Fruit fly (Drosophila melanogaster) whole organism, wandering third instar larva: Measurements from ENCODE around the gene CG13010.

Source experiments
- Abd-B ChIP-seq: fragments of >200 bp; optimal IDR thresholded peaks from 2 replicates; lab custom pipeline; 2017; ENCODE audit warnings: missing biosample characterization, missing genetic modification characterization
- CG9705 ChIP-seq: fragments of 200-800 bp; sonication (Bioruptor generic); optimal IDR thresholded peaks from 2 replicates; lab custom pipeline; 2018; ENCODE audit warnings: missing biosample characterization, mild to moderate bottlenecking, missing genetic modification characterization
- CrebA ChIP-seq: fragments of 200-800 bp; sonication (Bioruptor generic); optimal IDR thresholded peaks from 2 replicates; lab custom pipeline; 2016; ENCODE audit warnings: missing biosample characterization, mild to moderate bottlenecking, missing genetic modification characterization, borderline replicate concordance
- Dfd ChIP-seq: fragments of >200 bp; optimal IDR thresholded peaks from 2 replicates; lab custom pipeline; 2017; ENCODE audit warnings: missing biosample characterization, missing genetic modification characterization
- GATAd ChIP-seq: sonication (Bioruptor generic); optimal IDR thresholded peaks from 2 replicates; lab custom pipeline; 2016; ENCODE audit warnings: missing biosample characterization, missing genetic modification characterization
- HLH106 ChIP-seq: fragments of 200-800 bp; optimal IDR thresholded peaks from 3 replicates; lab custom pipeline; 2019; ENCODE audit warnings: missing biosample characterization, mild to moderate bottlenecking, missing genetic modification characterization, moderate library complexity
- Hnf4 ChIP-seq: fragments of 200-800 bp; sonication (Bioruptor generic); optimal IDR thresholded peaks from 2 replicates; lab custom pipeline; 2016; ENCODE audit warnings: missing biosample characterization, mild to moderate bottlenecking, missing genetic modification characterization
- Hr78 ChIP-seq: fragments of >200 bp; optimal IDR thresholded peaks from 2 replicates; lab custom pipeline; 2017; ENCODE audit warnings: missing biosample characterization, missing genetic modification characterization
- Hr83 ChIP-seq: fragments of 200-300 bp; sonication (Bioruptor generic); optimal IDR thresholded peaks from 2 replicates; lab custom pipeline; 2016; ENCODE audit warnings: missing biosample characterization, mild to moderate bottlenecking, missing genetic modification characterization, moderate library complexity; ENCODE audit not compliant: poor library complexity, severe bottlenecking
- Jra ChIP-seq: sonication (Bioruptor generic); optimal IDR thresholded peaks from 2 replicates; lab custom pipeline; 2016; ENCODE audit warnings: missing biosample characterization, missing genetic modification characterization
- Myc ChIP-seq: fragments of >200 bp; optimal IDR thresholded peaks from 2 replicates; lab custom pipeline; 2017
- N ChIP-seq: fragments of >200 bp; optimal IDR thresholded peaks from 2 replicates; lab custom pipeline; 2018; ENCODE audit warnings: missing biosample characterization, missing external identifiers, missing genetic modification characterization
- OdsH ChIP-seq: fragments of 200-800 bp; sonication (Bioruptor generic); optimal IDR thresholded peaks from 2 replicates; lab custom pipeline; 2016; ENCODE audit warnings: missing biosample characterization, mild to moderate bottlenecking, missing genetic modification characterization
- Rel ChIP-seq, 2 experiments: fragments of 200-800 bp; sonication (Bioruptor generic) in 1 of 2; optimal IDR thresholded peaks; 2 replicates in 1 of 2; 3 replicates in 1 of 2; lab custom pipeline; 2016 to 2019; ENCODE audit warnings: mild to moderate bottlenecking in 2 of 2, missing biosample characterization in 2 of 2, missing genetic modification characterization in 2 of 2, moderate library complexity in 1 of 2
- Vsx2 ChIP-seq: fragments of 200-300, 225-300 bp; sonication (Bioruptor generic); optimal IDR thresholded peaks from 2 replicates; lab custom pipeline; 2018; ENCODE audit warnings: missing biosample characterization, missing genetic modification characterization; ENCODE audit not compliant: partially characterized antibody
- br ChIP-seq: fragments of 200-800 bp; sonication (Bioruptor generic); optimal IDR thresholded peaks from 2 replicates; lab custom pipeline; 2016; ENCODE audit warnings: missing biosample characterization, missing genetic modification characterization
- brk ChIP-seq: fragments of 200-800 bp; sonication (Bioruptor generic); optimal IDR thresholded peaks from 2 replicates; lab custom pipeline; 2016; ENCODE audit warnings: missing biosample characterization, mild to moderate bottlenecking, missing genetic modification characterization
- dmrt93B ChIP-seq: fragments of 200-800 bp; sonication (Bioruptor generic); optimal IDR thresholded peaks from 2 replicates; lab custom pipeline; 2018; ENCODE audit warnings: missing biosample characterization, mild to moderate bottlenecking, missing genetic modification characterization
- dsf ChIP-seq: sonication (Bioruptor generic); optimal IDR thresholded peaks from 2 replicates; lab custom pipeline; 2016; ENCODE audit warnings: missing biosample characterization, missing genetic modification characterization, borderline replicate concordance
- foxo ChIP-seq, 2 experiments: fragments of 200-800 bp; sonication (Bioruptor generic); optimal IDR thresholded peaks; 2 replicates in 1 of 2; 3 replicates in 1 of 2; lab custom pipeline; 2016 to 2017; ENCODE audit warnings: missing biosample characterization in 2 of 2, missing genetic modification characterization in 2 of 2
- fru ChIP-seq: fragments of 200-800 bp; sonication (Bioruptor generic); optimal IDR thresholded peaks from 3 replicates; lab custom pipeline; 2016; ENCODE audit warnings: missing biosample characterization, mild to moderate bottlenecking, missing genetic modification characterization
- h ChIP-seq: fragments of 200-800 bp; sonication (Bioruptor generic); optimal IDR thresholded peaks from 3 replicates; lab custom pipeline; 2016; ENCODE audit warnings: missing biosample characterization, mild to moderate bottlenecking, missing genetic modification characterization
- jim ChIP-seq: fragments of 175-275, 200-325 bp; sonication (Bioruptor generic); optimal IDR thresholded peaks from 2 replicates; lab custom pipeline; 2016; ENCODE audit warnings: missing biosample characterization, mild to moderate bottlenecking, missing genetic modification characterization
- lola ChIP-seq: fragments of >200 bp; optimal IDR thresholded peaks from 2 replicates; lab custom pipeline; 2017; ENCODE audit warnings: missing biosample characterization, missing genetic modification characterization
- psq ChIP-seq: fragments of 200-800 bp; sonication (Bioruptor generic); optimal IDR thresholded peaks from 3 replicates; lab custom pipeline; 2017; ENCODE audit warnings: missing biosample characterization, mild to moderate bottlenecking, missing genetic modification characterization, moderate library complexity
- rgr ChIP-seq: fragments of 200-800 bp; sonication (Bioruptor generic); optimal IDR thresholded peaks from 3 replicates; lab custom pipeline; 2016; ENCODE audit warnings: missing biosample characterization, mild to moderate bottlenecking, missing genetic modification characterization
- sage ChIP-seq: fragments of 200-800 bp; sonication (Bioruptor generic); optimal IDR thresholded peaks from 2 replicates; lab custom pipeline; 2016; ENCODE audit warnings: missing biosample characterization, mild to moderate bottlenecking, missing genetic modification characterization
- sv ChIP-seq: fragments of 200-800 bp; sonication (Bioruptor generic); optimal IDR thresholded peaks from 3 replicates; lab custom pipeline; 2016; ENCODE audit warnings: missing biosample characterization, missing genetic modification characterization
- tai ChIP-seq: sonication (Bioruptor generic); optimal IDR thresholded peaks from 2 replicates; lab custom pipeline; 2016; ENCODE audit warnings: missing biosample characterization, missing genetic modification characterization

CG13010 gene

DNA sequence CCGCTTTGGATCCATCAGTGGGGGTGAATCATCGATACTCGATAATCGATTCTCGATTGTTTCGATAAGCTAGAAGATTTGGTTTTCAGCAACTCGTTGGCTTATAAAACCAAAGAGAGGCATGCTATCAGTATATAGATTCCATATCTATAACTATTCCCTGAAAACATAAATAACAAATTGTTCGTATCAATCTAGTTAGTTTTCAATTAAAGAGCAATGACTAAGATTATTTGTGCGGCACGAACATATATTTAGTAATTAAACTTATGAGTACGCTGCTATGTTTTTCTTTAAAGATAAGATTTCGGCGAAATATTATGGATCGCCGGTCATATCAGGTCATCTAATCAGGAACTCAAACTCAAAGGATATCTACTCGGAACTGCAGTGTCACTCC lies 4.2 kb downstream of the CG13010 start:
- no peak for TF ChIP-seq GATAd
- TF ChIP-seq rgr (GFP tag; lab: Kevin White, UChicago) = no peak
- no peak for TF ChIP-seq CrebA

DNA sequence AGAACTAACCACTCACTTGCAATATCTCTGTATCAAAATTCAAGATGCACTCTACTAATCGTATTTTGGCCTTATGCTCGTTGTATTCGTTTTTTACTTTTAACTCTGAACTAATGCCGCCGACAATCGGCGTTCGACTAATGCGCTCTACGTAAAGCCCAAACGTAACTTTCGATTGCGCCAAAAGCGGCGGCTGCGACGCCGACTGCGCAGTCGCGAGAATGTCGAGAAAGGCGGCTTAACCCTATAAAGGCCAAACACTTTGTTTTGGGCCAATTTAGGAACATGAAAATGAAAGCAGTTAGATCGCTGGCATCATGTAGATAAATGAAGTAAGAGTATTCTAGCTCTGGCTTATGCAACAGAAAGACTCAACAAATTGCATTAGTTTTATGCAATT lies 5.8 kb downstream of the CG13010 start:
- TF ChIP-seq psq (GFP tag; lab: Kevin White, UChicago) (no peak), Dfd (GFP tag; lab: Kevin White, UChicago) (no peak), Abd-B (GFP tag; lab: Kevin White, UChicago) (no peak), fru (no peak), Myc (no peak), sage (GFP tag; lab: Kevin White, UChicago) (no peak)

- TF ChIP-seq GATAd (no peak), h (GFP tag; lab: Kevin White, UChicago) (no peak), OdsH (peak; percentile 32), br (GFP tag; lab: Kevin White, UChicago) (no peak), rgr (GFP tag; lab: Kevin White, UChicago) (peak; percentile 30), Hr83 (no peak), fru (peak; percentile 14), HLH106 (tag; lab: Kevin White, UChicago) (peak; percentile 9)
Observed at dm6 chrX:16670691-16671481, 7.9 kb downstream of the CG13010 start.

DNA sequence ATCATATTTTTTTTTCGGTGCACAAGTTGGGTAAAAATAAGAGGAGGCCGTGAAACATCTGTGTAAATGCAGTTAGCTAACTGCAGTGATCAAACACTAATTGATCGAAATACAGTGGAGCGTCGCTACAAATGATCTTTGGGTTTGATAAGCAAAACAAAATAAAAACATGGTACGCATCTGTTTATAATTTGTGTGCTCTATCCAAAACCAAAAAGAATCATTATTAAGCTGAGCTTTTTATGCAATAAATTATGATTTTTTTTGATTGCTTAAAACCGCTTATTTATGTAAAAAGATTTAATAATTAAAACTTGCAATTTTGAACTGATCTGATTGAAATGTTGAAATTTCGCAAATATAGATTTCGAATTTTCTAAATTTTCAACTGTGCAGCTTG lies 8.5 kb downstream of the CG13010 start:
- TF ChIP-seq psq (GFP tag; lab: Kevin White, UChicago) (no peak), foxo (GFP tag; optimal IDR thresholded peaks at IDR 0.05; lab: Kevin White, UChicago) (no peak), N (GFP tag; lab: Kevin White, UChicago) (no peak)

DNA sequence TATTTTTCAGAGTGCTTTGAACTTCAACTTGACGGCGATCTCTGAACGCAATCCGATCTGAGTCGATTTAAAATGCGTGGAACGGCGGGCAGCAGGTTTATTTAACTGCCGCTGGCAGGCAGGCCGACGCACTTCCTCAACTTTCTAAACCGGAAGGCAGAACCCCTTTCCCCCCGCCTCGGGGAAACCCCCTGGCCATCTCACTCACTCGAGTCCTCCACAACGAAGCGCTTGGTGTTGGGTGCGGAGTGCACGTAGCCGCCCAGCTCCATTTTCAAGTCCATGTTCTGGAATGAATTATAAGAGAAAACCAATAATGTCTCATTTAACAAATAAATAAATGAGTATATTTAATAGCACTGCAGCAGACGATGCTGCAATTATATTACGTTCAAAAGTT lies 8.9 kb downstream of the CG13010 start:
- TF ChIP-seq dsf (GFP tag; lab: Kevin White, UChicago) (no peak), Rel (GFP tag; optimal IDR thresholded peaks at IDR 0.05; lab: Kevin White, UChicago) (no peak), Rel (tag; optimal IDR thresholded peaks at IDR 0.05; lab: Kevin White, UChicago) (peak; percentile 72), CrebA (no peak), brk (GFP tag; lab: Kevin White, UChicago) (no peak)

dm6 chrX:16664405-16665064 lies 14.2 kb downstream of the CG13010 start, which contains the start of gene CG15865:
Gene CG15865 (minus strand): TSS chrX:16664455.
- TF ChIP-seq Jra (GFP tag; lab: Kevin White, UChicago) (no peak), lola (GFP tag; lab: Kevin White, UChicago) (no peak), Vsx2 (no peak), tai (GFP tag; lab: Kevin White, UChicago) (no peak), OdsH (no peak), Hnf4 (GFP tag; lab: Kevin White, UChicago) (no peak), sv (GFP tag; lab: Kevin White, UChicago) (no peak), dsf (GFP tag; lab: Kevin White, UChicago) (no peak)

DNA sequence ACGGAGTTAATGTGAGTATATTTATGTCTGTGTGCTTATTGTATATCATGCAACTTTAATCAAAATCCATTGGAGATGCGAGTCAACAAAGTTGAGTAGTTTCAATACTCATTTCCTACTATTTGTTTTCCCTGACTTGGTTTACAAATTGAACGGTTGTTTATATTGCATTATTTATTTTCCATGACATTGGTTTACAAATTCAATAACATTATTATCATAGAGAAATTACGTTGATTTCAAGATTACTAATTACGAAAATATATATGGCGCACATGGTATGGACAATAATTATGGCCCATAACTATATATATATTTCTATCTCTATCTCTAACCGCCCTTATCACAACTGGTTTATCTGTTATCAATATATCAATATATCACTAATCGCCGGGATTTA lies 18.1 kb downstream of the CG13010 start:
- TF ChIP-seq dmrt93B (GFP tag; lab: Kevin White, UChicago) (no peak), lola (GFP tag; lab: Kevin White, UChicago) (no peak), CG9705 (GFP tag; lab: Kevin White, UChicago) (no peak), Hr83 (no peak), Vsx2 (no peak), tai (GFP tag; lab: Kevin White, UChicago) (no peak), Hnf4 (GFP tag; lab: Kevin White, UChicago) (no peak), psq (GFP tag; lab: Kevin White, UChicago) (no peak), jim (GFP tag; lab: Kevin White, UChicago) (no peak), rgr (GFP tag; lab: Kevin White, UChicago) (no peak), Rel (GFP tag; optimal IDR thresholded peaks at IDR 0.05; lab: Kevin White, UChicago) (no peak), Rel (tag; optimal IDR thresholded peaks at IDR 0.05; lab: Kevin White, UChicago) (no peak), h (GFP tag; lab: Kevin White, UChicago) (no peak), CrebA (no peak), Hr78 (GFP tag; lab: Kevin White, UChicago) (no peak), Myc (no peak)
